Worm (Caenorhabditis elegans): ENCODE measurements around the gene iff-1.

The iff-1 gene

DNA sequence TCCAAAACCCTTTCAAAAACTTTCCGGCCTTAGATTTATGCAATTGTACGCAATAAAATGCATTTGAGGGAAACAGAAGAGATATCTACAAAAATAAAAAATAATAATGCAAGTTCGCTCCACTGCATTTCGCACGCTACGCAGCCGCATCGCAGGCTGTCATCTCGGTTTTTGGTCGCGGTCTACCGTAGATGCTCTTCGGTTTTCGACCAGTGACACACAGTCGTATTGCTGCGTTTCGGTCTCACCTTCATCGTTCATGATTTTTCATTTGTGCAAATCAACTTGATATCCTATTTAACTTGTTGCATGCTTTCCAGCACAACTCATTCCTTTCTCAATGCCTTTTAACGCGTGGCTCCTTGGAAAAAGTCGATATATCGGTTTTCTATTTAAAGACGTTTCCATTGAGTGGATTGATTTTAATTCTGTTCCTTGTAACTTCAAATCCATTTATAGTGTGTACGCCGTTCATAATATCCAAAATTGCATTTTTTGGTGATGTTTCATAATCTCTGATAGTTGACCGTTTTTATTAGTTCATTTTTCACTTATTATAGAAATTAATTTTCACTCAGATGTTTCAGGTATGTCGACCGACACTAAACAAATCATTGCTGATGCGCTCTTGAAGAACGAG, 33.8 kb upstream of the iff-1 start, which contains the start of gene vha-1 (continued):
- TF ChIP-seq C34B4.2 (tag; optimal IDR thresholded peaks at IDR 0.05) (no peak), unc-86 (tag; optimal IDR thresholded peaks at IDR 0.05) (peak; percentile 55), lin-14 (GFP tag; optimal IDR thresholded peaks at IDR 0.05) (peak; percentile 93), hlh-17 (GFP tag; optimal IDR thresholded peaks at IDR 0.05; ENCODE audit: borderline replicate concordance) (no peak), lin-39 (tag; optimal IDR thresholded peaks at IDR 0.05) (no peak), ama-1 (optimal IDR thresholded peaks at IDR 0.05) (peak; percentile 56), nhr-76 (tag; optimal IDR thresholded peaks at IDR 0.05) (no peak), lin-35 (GFP tag; optimal IDR thresholded peaks at IDR 0.05) (peak; percentile 88 to 91), sptf-1 (tag; optimal IDR thresholded peaks at IDR 0.05) (no peak), ceh-82 (tag; optimal IDR thresholded peaks at IDR 0.05) (peak; percentile 74 to 95 (median 83)), aha-1 (tag; optimal IDR thresholded peaks at IDR 0.05) (no peak), isw-1 (GFP tag; IDR thresholded peaks at IDR 0.05) (peak; percentile 73), C04F5.9 (tag; optimal IDR thresholded peaks at IDR 0.05) (no peak), nhr-85 (tag) (peak; percentile 85), rnt-1 (tag; optimal IDR thresholded peaks at IDR 0.05) (peak; percentile 73), pax-3 (tag; optimal IDR thresholded peaks at IDR 0.05) (no peak), unc-130 (tag; optimal IDR thresholded peaks at IDR 0.05) (peak; percentile 73), alr-1 (tag; optimal IDR thresholded peaks at IDR 0.05; ENCODE audit: borderline replicate concordance) (no peak), elt-2 (tag; optimal IDR thresholded peaks at IDR 0.05) (no peak), nhr-71 (tag; optimal IDR thresholded peaks at IDR 0.05) (peak; percentile 90), unc-62 (GFP tag; optimal IDR thresholded peaks at IDR 0.05) (no peak), fkh-8 (tag; optimal IDR thresholded peaks at IDR 0.05) (peak; percentile 77), sup-37 (GFP tag; optimal IDR thresholded peaks at IDR 0.05) (no peak), C16A3.4 (tag; optimal IDR thresholded peaks at IDR 0.05) (peak; percentile 91), ceh-63 (GFP tag; optimal IDR thresholded peaks at IDR 0.05) (no peak), egl-27 (tag; optimal IDR thresholded peaks at IDR 0.05) (no peak), hlh-4 (tag; optimal IDR thresholded peaks at IDR 0.05) (no peak), blmp-1 (tag; optimal IDR thresholded peaks at IDR 0.05) (peak; percentile 57), sox-4 (tag; optimal IDR thresholded peaks at IDR 0.05) (no peak), pag-3 (tag; optimal IDR thresholded peaks at IDR 0.05; ENCODE audit: borderline replicate concordance, insufficient read depth) (no peak), F16B12.6 (tag; optimal IDR thresholded peaks at IDR 0.05) (peak; percentile 64), xbp-1 (tag; optimal IDR thresholded peaks at IDR 0.05) (peak; percentile 67)

- TF ChIP-seq mdl-1 (tag; optimal IDR thresholded peaks at IDR 0.05) (no peak), nhr-76 (tag; optimal IDR thresholded peaks at IDR 0.05) (no peak), fos-1 (tag; optimal IDR thresholded peaks at IDR 0.05) (no peak), efl-1 (optimal IDR thresholded peaks at IDR 0.05) (no peak), efl-1 (GFP tag; optimal IDR thresholded peaks at IDR 0.05 in 1 of 2) (peak in 1 of 2 experiments; percentile 74), unc-98 (GFP tag; IDR thresholded peaks at IDR 0.05) (no peak), dsc-1 (tag; optimal IDR thresholded peaks at IDR 0.05) (peak; percentile 39), zip-4 (GFP tag; optimal IDR thresholded peaks at IDR 0.05) (no peak), nhr-28 (tag; optimal IDR thresholded peaks at IDR 0.05) (no peak)
Measured at ce11 chrIII:9780254-9780653, 33.3 kb upstream of the iff-1 start, which contains the start of gene sqv-3. Gene sqv-3, minus strand, starts transcription at chrIII:9780354.

DNA sequence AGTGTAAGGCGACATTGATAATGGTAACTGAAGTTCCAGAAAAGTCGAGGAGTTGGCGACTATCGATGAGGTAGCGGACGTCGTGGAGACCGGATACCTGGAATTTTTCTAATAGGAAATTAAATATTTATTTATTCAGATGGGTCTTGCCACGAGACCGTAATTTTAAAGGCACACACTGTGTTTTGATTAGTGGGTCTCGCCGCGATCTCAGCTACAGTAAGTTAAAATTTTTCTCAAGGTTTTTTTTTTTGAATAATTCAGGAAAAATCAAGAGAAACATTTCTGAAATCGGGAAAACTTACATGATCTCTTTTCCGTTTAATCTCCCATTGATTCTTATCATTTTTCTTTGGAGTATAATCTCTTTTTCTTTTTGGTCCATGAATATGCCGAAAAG, 32.1 kb upstream of the iff-1 start:
- TF ChIP-seq unc-30 (tag; optimal IDR thresholded peaks at IDR 0.05) (no peak), tlp-1 (tag; optimal IDR thresholded peaks at IDR 0.05) (no peak), hlh-4 (tag; optimal IDR thresholded peaks at IDR 0.05) (no peak), swsn-7 (tag; optimal IDR thresholded peaks at IDR 0.05) (no peak), nhr-28 (tag; optimal IDR thresholded peaks at IDR 0.05) (no peak), jun-1 (tag; optimal IDR thresholded peaks at IDR 0.05) (no peak), pag-3 (tag; optimal IDR thresholded peaks at IDR 0.05; ENCODE audit: borderline replicate concordance, insufficient read depth) (no peak), lir-3 (tag; optimal IDR thresholded peaks at IDR 0.05; ENCODE audit: poor library complexity) (no peak), elt-2 (tag; optimal IDR thresholded peaks at IDR 0.05) (no peak), ceh-82 (tag; optimal IDR thresholded peaks at IDR 0.05) (no peak), ceh-8 (GFP tag; optimal IDR thresholded peaks at IDR 0.05) (no peak), nhr-84 (tag; optimal IDR thresholded peaks at IDR 0.05) (no peak)

Measured in whole organism, L1 larva.